Worm (Caenorhabditis elegans) whole organism, mixed stage, embryonic: ENCODE results near the gene F36D4.5.

Experiments
- M03D4.4 ChIP-seq: sonication (generic microtip); optimal IDR thresholded peaks from 2 replicates; lab custom pipeline; 2017; ENCODE audit warnings: mild to moderate bottlenecking, missing genetic modification characterization, missing compliant biosample characterization
- bed-3 ChIP-seq: fragments of 200-800 bp; sonication (Bioruptor generic); optimal IDR thresholded peaks from 3 replicates; lab custom pipeline; 2018; ENCODE audit warnings: mild to moderate bottlenecking, missing genetic modification characterization, moderate library complexity, missing compliant biosample characterization
- blmp-1 ChIP-seq: fragments of 150-350 bp; optimal IDR thresholded peaks from 2 replicates; lab custom pipeline; 2014; ENCODE audit warnings: missing biosample characterization, missing genetic modification characterization
- ceh-39 ChIP-seq: fragments of 150-350 bp; optimal IDR thresholded peaks from 2 replicates; lab custom pipeline; 2014; ENCODE audit warnings: missing biosample characterization, missing genetic modification characterization
- ceh-43 ChIP-seq: fragments of 200-800 bp; sonication (Bioruptor generic); optimal IDR thresholded peaks from 2 replicates; lab custom pipeline; 2018; ENCODE audit warnings: mild to moderate bottlenecking, missing genetic modification characterization, moderate library complexity, missing compliant biosample characterization
- ceh-83 ChIP-seq: fragments of 200-800 bp; sonication (Bioruptor generic); optimal IDR thresholded peaks from 2 replicates; lab custom pipeline; 2018; ENCODE audit warnings: mild to moderate bottlenecking, missing genetic modification characterization, missing compliant biosample characterization
- ces-1 ChIP-seq: fragments of 150-350 bp; optimal IDR thresholded peaks from 2 replicates; lab custom pipeline; 2014; ENCODE audit warnings: missing biosample characterization, missing genetic modification reagents, missing genetic modification characterization
- drap-1 ChIP-seq: fragments of 200-800 bp; sonication (Bioruptor generic); optimal IDR thresholded peaks from 3 replicates; lab custom pipeline; 2018; ENCODE audit warnings: mild to moderate bottlenecking, missing genetic modification characterization, missing compliant biosample characterization
- elt-1 ChIP-seq: sonication (generic microtip); optimal IDR thresholded peaks from 2 replicates; lab custom pipeline; 2017; ENCODE audit warnings: missing genetic modification characterization, mild to moderate bottlenecking, missing compliant biosample characterization, antibody characterized with exemption, moderate library complexity, borderline replicate concordance; ENCODE audit not compliant: insufficient read depth
- elt-3 ChIP-seq: fragments of 150-350 bp; optimal IDR thresholded peaks from 2 replicates; lab custom pipeline; 2014; ENCODE audit warnings: missing biosample characterization, missing genetic modification characterization
- ham-2 ChIP-seq: fragments of 200-800 bp; sonication (Bioruptor generic); optimal IDR thresholded peaks from 2 replicates; lab custom pipeline; 2018; ENCODE audit warnings: mild to moderate bottlenecking, missing genetic modification characterization, missing compliant biosample characterization
- hlh-1 ChIP-seq: fragments of 150-350 bp; optimal IDR thresholded peaks from 2 replicates; lab custom pipeline; 2014; ENCODE audit warnings: missing biosample characterization, missing genetic modification reagents, missing genetic modification characterization
- lin-13 ChIP-seq: fragments of 150-350 bp; optimal IDR thresholded peaks from 2 replicates; lab custom pipeline; 2014; ENCODE audit warnings: missing biosample characterization, missing genetic modification characterization
- lin-32 ChIP-seq: fragments of 200-800 bp; sonication (Bioruptor generic); optimal IDR thresholded peaks from 2 replicates; lab custom pipeline; 2018; ENCODE audit warnings: mild to moderate bottlenecking, missing genetic modification characterization, missing compliant biosample characterization
- lsy-2 ChIP-seq: fragments of 150-350 bp; optimal IDR thresholded peaks from 2 replicates; lab custom pipeline; 2014; ENCODE audit warnings: missing biosample characterization, missing genetic modification characterization
- mab-5 ChIP-seq: fragments of 150-350 bp; optimal IDR thresholded peaks from 2 replicates; lab custom pipeline; 2014; ENCODE audit warnings: missing biosample characterization, missing genetic modification characterization
- mep-1 ChIP-seq: fragments of 150-350 bp; optimal IDR thresholded peaks from 2 replicates; lab custom pipeline; 2017; ENCODE audit warnings: missing biosample characterization, missing genetic modification reagents, missing genetic modification characterization, inconsistent platforms
- nhr-12 ChIP-seq: fragments of 150-350 bp; optimal IDR thresholded peaks from 2 replicates; lab custom pipeline; 2014; ENCODE audit warnings: missing biosample characterization, missing genetic modification characterization
- nhr-2 ChIP-seq: fragments of 150-350 bp; optimal IDR thresholded peaks from 2 replicates; lab custom pipeline; 2014; ENCODE audit warnings: missing biosample characterization, missing genetic modification characterization
- nhr-237 ChIP-seq: fragments of 150-350 bp; optimal IDR thresholded peaks from 2 replicates; lab custom pipeline; 2014; ENCODE audit warnings: missing biosample characterization, missing genetic modification characterization
- nhr-28 ChIP-seq: fragments of 150-350 bp; optimal IDR thresholded peaks from 2 replicates; lab custom pipeline; 2014; ENCODE audit warnings: missing biosample characterization, missing genetic modification characterization
- pha-4 ChIP-seq: fragments of 150-350 bp; optimal IDR thresholded peaks from 2 replicates; lab custom pipeline; 2018; ENCODE audit warnings: missing biosample characterization, missing genetic modification reagents, missing genetic modification characterization
- sem-2 ChIP-seq: fragments of 200-800 bp; sonication (Bioruptor generic); optimal IDR thresholded peaks from 2 replicates; lab custom pipeline; 2018; ENCODE audit warnings: mild to moderate bottlenecking, missing genetic modification characterization, missing compliant biosample characterization
- snpc-4 ChIP-seq: fragments of 150-350 bp; optimal IDR thresholded peaks from 2 replicates; lab custom pipeline; 2014; ENCODE audit warnings: missing biosample characterization, missing genetic modification characterization
- sptf-1 ChIP-seq: sonication (generic microtip); optimal IDR thresholded peaks from 2 replicates; lab custom pipeline; 2017; ENCODE audit warnings: mild to moderate bottlenecking, missing genetic modification characterization, moderate library complexity, missing compliant biosample characterization
- tbx-8 ChIP-seq: fragments of 200-800 bp; sonication (Bioruptor generic); optimal IDR thresholded peaks from 2 replicates; lab custom pipeline; 2018; ENCODE audit warnings: mild to moderate bottlenecking, missing genetic modification characterization, moderate library complexity, missing compliant biosample characterization
- unc-120 ChIP-seq: sonication (generic microtip); optimal IDR thresholded peaks from 2 replicates; lab custom pipeline; 2017; ENCODE audit warnings: missing genetic modification characterization, missing compliant biosample characterization; ENCODE audit not compliant: poor library complexity, severe bottlenecking
- unc-39 ChIP-seq: fragments of 150-350 bp; optimal IDR thresholded peaks from 2 replicates; lab custom pipeline; 2014; ENCODE audit warnings: missing biosample characterization, missing genetic modification characterization
- unc-62 ChIP-seq: fragments of 150-350 bp; optimal IDR thresholded peaks from 2 replicates; lab custom pipeline; 2014; ENCODE audit warnings: missing biosample characterization, missing genetic modification reagents, missing genetic modification characterization
- zip-8 ChIP-seq: fragments of 150-350 bp; optimal IDR thresholded peaks from 2 replicates; lab custom pipeline; 2014; ENCODE audit warnings: missing biosample characterization, missing genetic modification characterization
- ztf-11 ChIP-seq: fragments of 150-350 bp; optimal IDR thresholded peaks from 2 replicates; lab custom pipeline; 2014; ENCODE audit warnings: missing biosample characterization, missing genetic modification characterization

Gene F36D4.5

ce11 chrV:9386143-9386542 is 39.5 kb downstream of the F36D4.5 start, which contains the start of gene hum-2:
TSS of gene hum-2 (plus strand) at chrV:9386175.
- TF ChIP-seq sem-2 (GFP tag; lab: Kevin White, UChicago) (no peak), lsy-2 (tag; lab: Kevin White, UChicago) (no peak), mep-1 (tag; lab: Kevin White, UChicago) (no peak), blmp-1 (no peak), tbx-8 (GFP tag; lab: Kevin White, UChicago) (no peak), ztf-11 (tag; lab: Kevin White, UChicago) (no peak), ham-2 (GFP tag; lab: Kevin White, UChicago) (no peak), unc-62 (no peak), ces-1 (no peak), lin-13 (tag; lab: Kevin White, UChicago) (no peak), pha-4 (tag; lab: Kevin White, UChicago) (no peak), nhr-237 (tag; lab: Kevin White, UChicago) (no peak), mab-5 (tag; lab: Kevin White, UChicago) (no peak), ceh-39 (no peak), sptf-1 (no peak), ceh-43 (no peak), nhr-28 (tag; lab: Kevin White, UChicago) (no peak), M03D4.4 (tag; lab: Kevin White, UChicago) (no peak)

- TF ChIP-seq nhr-2 (tag; lab: Kevin White, UChicago), result no peak
- no peak for TF ChIP-seq mep-1 (tag; lab: Kevin White, UChicago)
- TF ChIP-seq ceh-83, result no peak
- TF ChIP-seq mab-5 (tag; lab: Kevin White, UChicago), result no peak
- no peak for TF ChIP-seq sem-2 (GFP tag; lab: Kevin White, UChicago)
- no peak for TF ChIP-seq ham-2 (GFP tag; lab: Kevin White, UChicago)
- TF ChIP-seq nhr-12, result no peak
- no peak for TF ChIP-seq ceh-43
These were observed 40.7 kb downstream of the F36D4.5 start for ce11 chrV:9384949-9385348.

- TF ChIP-seq snpc-4 (tag; lab: Kevin White, UChicago) (no peak), ham-2 (GFP tag; lab: Kevin White, UChicago) (no peak), elt-1 (tag; lab: Kevin White, UChicago) (no peak), mab-5 (tag; lab: Kevin White, UChicago) (no peak), unc-120 (tag; lab: Kevin White, UChicago) (no peak), ceh-83 (no peak), unc-39 (tag; lab: Kevin White, UChicago) (no peak), zip-8 (tag; lab: Kevin White, UChicago) (no peak)
- TF ChIP-seq, all 35 proteins: peak for 0
These were observed 41.3 kb downstream of the F36D4.5 start for ce11 chrV:9384359-9384758.

ce11 chrV:9382538-9383328 is 42.9 kb downstream of the F36D4.5 start:
- TF ChIP-seq elt-3 (no peak), nhr-237 (tag; lab: Kevin White, UChicago) (no peak), ceh-43 (no peak), unc-39 (tag; lab: Kevin White, UChicago) (no peak), lin-32 (no peak), pha-4 (tag; lab: Kevin White, UChicago) (no peak), mab-5 (tag; lab: Kevin White, UChicago) (no peak), nhr-2 (tag; lab: Kevin White, UChicago) (no peak), hlh-1 (tag; lab: Kevin White, UChicago) (no peak), mep-1 (tag; lab: Kevin White, UChicago) (no peak), drap-1 (GFP tag; lab: Kevin White, UChicago) (no peak), bed-3 (GFP tag; lab: Kevin White, UChicago) (no peak), unc-120 (tag; lab: Kevin White, UChicago) (no peak), zip-8 (tag; lab: Kevin White, UChicago) (no peak)
